Fruit fly (Drosophila melanogaster) whole organism, embryonic: ENCODE results near the gene RabX6.

Experiments
- CG10565 ChIP-seq: fragments of 200-800 bp; sonication (Bioruptor generic); optimal IDR thresholded peaks from 3 replicates; lab custom pipeline; 2016; ENCODE audit warnings: missing biosample characterization, mild to moderate bottlenecking, missing genetic modification characterization
- CG11696 ChIP-seq: fragments of 200-800 bp; sonication (Bioruptor generic); IDR thresholded peaks from 2 replicates; pipeline ENCODE4 v1.3.6; 2022; ENCODE audit warnings: missing biosample characterization, missing genetic modification characterization
- CG11723 ChIP-seq: fragments of 200-800 bp; sonication (Bioruptor generic); optimal IDR thresholded peaks from 2 replicates; lab custom pipeline; 2017; ENCODE audit warnings: missing biosample characterization, mild to moderate bottlenecking, missing genetic modification characterization
- CG12942 ChIP-seq: fragments of 200-800 bp; sonication (Bioruptor generic); optimal IDR thresholded peaks from 3 replicates; lab custom pipeline; 2016; ENCODE audit warnings: missing biosample characterization, missing genetic modification characterization
- CG17359 ChIP-seq: fragments of 200-800 bp; sonication (Bioruptor generic); optimal IDR thresholded peaks from 3 replicates; lab custom pipeline; 2018; ENCODE audit warnings: missing biosample characterization, mild to moderate bottlenecking, missing genetic modification characterization, moderate library complexity
- CG17612 ChIP-seq: fragments of 200-800 bp; sonication (Bioruptor generic); IDR thresholded peaks from 2 replicates; pipeline ENCODE4 v1.3.6; 2022; ENCODE audit warnings: missing biosample characterization, missing genetic modification characterization
- CG1792 ChIP-seq: fragments of 200-800 bp; sonication (Bioruptor generic); optimal IDR thresholded peaks from 2 replicates; lab custom pipeline; 2016; ENCODE audit warnings: missing biosample characterization, missing genetic modification characterization
- CG2116 ChIP-seq: fragments of 200-800 bp; sonication (Bioruptor generic); optimal IDR thresholded peaks from 3 replicates; lab custom pipeline; 2018; ENCODE audit warnings: missing biosample characterization, mild to moderate bottlenecking, missing genetic modification characterization
- CG30020 ChIP-seq: fragments of 200-800 bp; optimal IDR thresholded peaks from 2 replicates; lab custom pipeline; 2019; ENCODE audit warnings: missing biosample characterization, mild to moderate bottlenecking, missing genetic modification characterization, moderate library complexity
- CG30431 ChIP-seq: fragments of 200-800 bp; sonication (Bioruptor generic); optimal IDR thresholded peaks from 2 replicates; lab custom pipeline; 2017; ENCODE audit warnings: missing biosample characterization, missing genetic modification characterization
- CG32532 ChIP-seq: fragments of 200-800 bp; sonication (Bioruptor generic); IDR thresholded peaks from 2 replicates; pipeline ENCODE4 v1.3.6; 2022; ENCODE audit warnings: missing biosample characterization, missing genetic modification characterization
- CG32772 ChIP-seq: fragments of 200-800 bp; sonication (Bioruptor generic); IDR thresholded peaks from 2 replicates; pipeline ENCODE4 v1.3.6; 2022; ENCODE audit warnings: missing biosample characterization, missing genetic modification characterization
- CG3726 ChIP-seq: fragments of 200-800 bp; sonication (Bioruptor generic); IDR thresholded peaks from 3 replicates; pipeline ENCODE4, ENCODE4 v1.3.6; 2022; ENCODE audit warnings: missing biosample characterization, missing genetic modification characterization
- CG3847 ChIP-seq: fragments of 200-800 bp; sonication (Bioruptor generic); IDR thresholded peaks from 2 replicates; pipeline ENCODE4 v1.3.6; 2022; ENCODE audit warnings: missing biosample characterization, missing genetic modification characterization
- CG6654 ChIP-seq: fragments of 200-800 bp; sonication (Bioruptor generic); optimal IDR thresholded peaks from 2 replicates; lab custom pipeline; 2017; ENCODE audit warnings: missing biosample characterization, mild to moderate bottlenecking, missing genetic modification characterization
- CG7928 ChIP-seq: fragments of 200-800 bp; sonication (Bioruptor generic); optimal IDR thresholded peaks from 2 replicates; lab custom pipeline; 2017; ENCODE audit warnings: missing biosample characterization, mild to moderate bottlenecking, missing genetic modification characterization
- CG8290 ChIP-seq, 3 experiments: fragments of 200-800 bp; sonication (Bioruptor generic); optimal IDR thresholded peaks; 2 replicates each; lab custom pipeline; 2016 to 2019; ENCODE audit warnings: missing biosample characterization in 3 of 3, missing genetic modification characterization in 3 of 3, mild to moderate bottlenecking in 2 of 3, moderate library complexity in 1 of 3
- CG9817 ChIP-seq: fragments of 200-800 bp; sonication (Bioruptor generic); optimal IDR thresholded peaks from 2 replicates; lab custom pipeline; 2018; ENCODE audit warnings: missing biosample characterization, mild to moderate bottlenecking, missing genetic modification characterization, moderate library complexity
- CG9932 ChIP-seq: fragments of 200-800 bp; sonication (Bioruptor generic); IDR thresholded peaks from 2 replicates; pipeline ENCODE4 v1.3.6; 2022; ENCODE audit warnings: missing biosample characterization, missing genetic modification characterization
- Chrac-16 ChIP-seq: fragments of 200-800 bp; sonication (Bioruptor generic); optimal IDR thresholded peaks from 3 replicates; lab custom pipeline; 2016; ENCODE audit warnings: missing biosample characterization, missing genetic modification characterization
- Fer2 ChIP-seq: fragments of 200-800 bp; sonication (Bioruptor generic); optimal IDR thresholded peaks from 2 replicates; lab custom pipeline; 2018; ENCODE audit warnings: missing biosample characterization, mild to moderate bottlenecking, missing genetic modification characterization, moderate library complexity
- Hr39 ChIP-seq: fragments of >200 bp; optimal IDR thresholded peaks from 2 replicates; lab custom pipeline; 2017
- Myb ChIP-seq: fragments of 200-800 bp; sonication (Bioruptor generic); optimal IDR thresholded peaks from 2 replicates; lab custom pipeline; 2016; ENCODE audit warnings: missing biosample characterization, missing genetic modification characterization
- Nf-YA ChIP-seq: fragments of 200-800 bp; sonication (Bioruptor generic); IDR thresholded peaks from 2 replicates; pipeline ENCODE4 v1.3.6; 2022; ENCODE audit warnings: missing biosample characterization, missing genetic modification characterization
- Ptx1 ChIP-seq: fragments of 200-800 bp; sonication (Bioruptor generic); IDR thresholded peaks from 2 replicates; pipeline ENCODE4 v1.3.6; 2022; ENCODE audit warnings: missing biosample characterization, missing genetic modification characterization
- Rx ChIP-seq: fragments of 200-800 bp; sonication (Bioruptor generic); IDR thresholded peaks from 2 replicates; pipeline ENCODE4 v1.3.6; 2022; ENCODE audit warnings: missing biosample characterization, missing genetic modification characterization
- az2 ChIP-seq: fragments of 200-800 bp; sonication (Bioruptor generic); optimal IDR thresholded peaks from 3 replicates; lab custom pipeline; 2016; ENCODE audit warnings: missing biosample characterization, missing genetic modification characterization
- bcd ChIP-seq: fragments of 200-800 bp; sonication (Bioruptor generic); optimal IDR thresholded peaks from 2 replicates; lab custom pipeline; 2017; ENCODE audit warnings: missing biosample characterization, mild to moderate bottlenecking, missing genetic modification characterization
- cato ChIP-seq: fragments of 200-800 bp; sonication (Bioruptor generic); optimal IDR thresholded peaks from 2 replicates; lab custom pipeline; 2016; ENCODE audit warnings: missing biosample characterization, missing genetic modification characterization, borderline replicate concordance
- chif ChIP-seq, 2 experiments: fragments of 200-800 bp; sonication (Bioruptor generic); optimal IDR thresholded peaks; 3 replicates each; lab custom pipeline; 2016; ENCODE audit warnings: missing biosample characterization in 2 of 2, missing genetic modification characterization in 2 of 2
- cwo ChIP-seq: fragments of 200-800 bp; sonication (Bioruptor generic); optimal IDR thresholded peaks from 3 replicates; lab custom pipeline; 2017; ENCODE audit warnings: missing biosample characterization, missing genetic modification characterization, mild to moderate bottlenecking, moderate library complexity, missing genetic modification reagents
- her ChIP-seq: fragments of 200-800 bp; sonication (Bioruptor generic); optimal IDR thresholded peaks from 2 replicates; lab custom pipeline; 2016; ENCODE audit warnings: missing biosample characterization, missing genetic modification characterization
- hkb ChIP-seq, 2 experiments: fragments of 200-800 bp in 1 of 2; fragments of >200 bp in 1 of 2; sonication (Bioruptor generic) in 1 of 2; IDR thresholded peaks in 1 of 2; optimal IDR thresholded peaks in 1 of 2; 2 replicates each; pipeline versions ENCODE4 v1.3.6 to Lab custom; 2017 to 2022; ENCODE audit warnings: missing biosample characterization in 1 of 2, missing genetic modification characterization in 1 of 2
- knrl ChIP-seq: fragments of 200-800 bp; sonication (Bioruptor generic); IDR thresholded peaks from 3 replicates; pipeline ENCODE4 v1.3.6; 2022; ENCODE audit warnings: missing biosample characterization, missing genetic modification characterization; ENCODE audit not compliant: partially characterized antibody
- lab ChIP-seq: fragments of 200-800 bp; sonication (Bioruptor generic); optimal IDR thresholded peaks from 3 replicates; lab custom pipeline; 2017; ENCODE audit warnings: missing biosample characterization, missing genetic modification characterization, mild to moderate bottlenecking, moderate library complexity, missing genetic modification reagents
- pros ChIP-seq: fragments of 200-800 bp; sonication (Bioruptor generic); optimal IDR thresholded peaks from 3 replicates; lab custom pipeline; 2019; ENCODE audit warnings: missing biosample characterization, mild to moderate bottlenecking, missing genetic modification characterization, moderate library complexity
- salm ChIP-seq: fragments of 200-800 bp; sonication (Bioruptor generic); optimal IDR thresholded peaks from 2 replicates; lab custom pipeline; 2018; ENCODE audit warnings: missing biosample characterization, mild to moderate bottlenecking, missing genetic modification characterization
- sens ChIP-seq: fragments of 200-800 bp; sonication (Bioruptor generic); peaks from one replicate; lab custom pipeline; 2016; ENCODE audit warnings: missing biosample characterization, missing genetic modification characterization
- sim ChIP-seq: fragments of 200-800 bp; sonication (Bioruptor generic); IDR thresholded peaks from 2 replicates; pipeline ENCODE4 v1.3.6; 2022; ENCODE audit warnings: missing biosample characterization, missing genetic modification characterization
- ssp ChIP-seq: fragments of 200-800 bp; sonication (Bioruptor generic); IDR thresholded peaks from 2 replicates; pipeline ENCODE4 v1.3.6; 2022; ENCODE audit warnings: missing biosample characterization, missing genetic modification characterization
- tgo ChIP-seq: fragments of 200-800 bp; sonication (Bioruptor generic); IDR thresholded peaks from 3 replicates; pipeline ENCODE4 v1.3.6; 2022; ENCODE audit warnings: missing biosample characterization, missing genetic modification characterization
- tin ChIP-seq: fragments of 200-800 bp; sonication (Bioruptor generic); optimal IDR thresholded peaks from 3 replicates; lab custom pipeline; 2016; ENCODE audit warnings: missing biosample characterization, missing genetic modification characterization
- tll ChIP-seq, 2 experiments: fragments of 200-800 bp in 1 of 2; fragments of >200 bp in 1 of 2; sonication (Bioruptor generic) in 1 of 2; optimal IDR thresholded peaks; 2 replicates each; lab custom pipeline; 2017 to 2019; ENCODE audit warnings: missing biosample characterization in 2 of 2, missing genetic modification characterization in 2 of 2, mild to moderate bottlenecking in 1 of 2, moderate library complexity in 1 of 2
- ttk ChIP-seq: fragments of 200-800 bp; sonication (Bioruptor generic); IDR thresholded peaks from 2 replicates; pipeline ENCODE4 v2.1.2; 2022; ENCODE audit warnings: missing biosample characterization, missing genetic modification characterization
- tx ChIP-seq: fragments of 200-800 bp; sonication (Bioruptor generic); optimal IDR thresholded peaks from 2 replicates; lab custom pipeline; 2016; ENCODE audit warnings: missing biosample characterization, missing genetic modification characterization
- vvl ChIP-seq: fragments of 200-800 bp; sonication (Bioruptor generic); IDR thresholded peaks from 2 replicates; pipeline ENCODE4 v1.3.6; 2022; ENCODE audit warnings: missing biosample characterization, missing genetic modification characterization
- zen ChIP-seq: fragments of 200-800 bp; sonication (Bioruptor generic); optimal IDR thresholded peaks from 3 replicates; lab custom pipeline; 2018; ENCODE audit warnings: missing biosample characterization, mild to moderate bottlenecking, missing genetic modification characterization, moderate library complexity

Gene RabX6

DNA sequence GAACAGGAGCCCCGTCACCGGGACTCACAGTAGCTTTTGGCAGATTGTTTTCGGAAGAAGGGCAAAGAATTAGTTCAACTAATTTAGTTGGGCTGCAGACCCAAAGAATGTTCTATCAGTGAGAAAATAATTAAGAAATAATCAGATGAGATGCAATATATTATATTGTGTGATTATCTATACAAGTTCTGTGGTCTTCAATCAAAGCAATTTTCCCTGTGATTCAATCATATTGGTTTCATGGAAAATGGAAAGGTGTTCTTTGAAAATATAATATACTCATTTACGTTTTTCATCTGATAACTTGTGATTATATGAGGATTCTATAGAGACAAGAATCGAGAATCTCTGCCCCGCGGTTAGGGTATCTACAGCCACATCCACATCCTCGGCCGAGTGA is 38.3 kb downstream of the RabX6 start:
- no peak for TF ChIP-seq salm
- no peak for TF ChIP-seq CG30431
- no peak for TF ChIP-seq CG11723
- TF ChIP-seq knrl, result no peak
- TF ChIP-seq sens, result peak; percentile 49

DNA sequence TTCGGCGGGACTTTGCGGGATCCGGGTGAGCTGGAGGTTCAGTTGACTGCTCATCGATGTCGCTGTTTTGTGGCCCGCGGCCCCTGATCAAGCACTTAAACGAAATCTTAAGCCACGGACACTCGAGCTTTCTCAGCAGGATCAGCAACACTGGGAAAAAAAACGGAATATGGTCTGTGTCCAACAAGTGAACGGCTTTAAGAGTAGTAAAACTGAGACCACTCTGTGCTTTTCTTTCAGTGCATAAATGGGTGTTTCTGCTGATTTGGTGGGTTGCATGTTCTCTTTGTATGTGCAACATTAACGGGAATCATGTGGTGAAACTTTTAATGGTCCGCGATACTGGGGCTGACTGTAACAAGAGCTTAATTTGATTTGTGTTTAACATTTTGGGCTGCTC is 39.0 kb downstream of the RabX6 start:
- TF ChIP-seq hkb (optimal IDR thresholded peaks at IDR 0.05; lab: Kevin White, UChicago), result peak; percentile 8
- TF ChIP-seq hkb (GFP tag; IDR thresholded peaks at IDR 0.05; lab: Robert Waterston, UW), result no peak
- TF ChIP-seq her (GFP tag; lab: Kevin White, UChicago), result no peak
- TF ChIP-seq, all 482 proteins: peak for 1

DNA sequence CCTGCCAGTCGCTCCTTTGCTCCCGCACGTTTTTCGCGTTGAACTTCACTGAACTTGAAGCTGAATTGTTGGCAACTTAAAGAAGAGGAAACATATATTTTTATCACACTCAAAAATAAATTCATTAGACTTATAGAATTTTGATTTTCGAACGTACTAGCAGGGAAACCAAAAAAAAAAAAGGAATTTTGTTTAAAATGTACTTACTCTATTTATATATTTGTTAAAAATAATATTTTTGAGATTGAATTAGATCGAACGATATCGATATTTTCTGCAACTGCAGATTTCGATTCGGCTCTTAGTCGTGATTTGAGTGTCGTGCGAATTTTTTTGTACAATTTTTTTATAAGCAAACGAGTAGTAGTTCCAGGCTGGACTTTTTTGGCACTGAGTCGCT is 41.2 kb downstream of the RabX6 start:
- TF ChIP-seq tin (no peak), CG17612 (no peak), ssp (no peak), tgo (GFP tag; lab: Robert Waterston, UW) (no peak), CG3847 (GFP tag; lab: Robert Waterston, UW) (no peak), CG30020 (no peak), chif (GFP tag; optimal IDR thresholded peaks at IDR 0.05; lab: Kevin White, UChicago) (no peak), CG3726 (GFP tag; lab: Robert Waterston, UW) (no peak), sim (no peak), cato (GFP tag; lab: Kevin White, UChicago) (no peak), CG2116 (no peak), Chrac-16 (no peak), Nf-YA (GFP tag; lab: Robert Waterston, UW) (no peak)

DNA sequence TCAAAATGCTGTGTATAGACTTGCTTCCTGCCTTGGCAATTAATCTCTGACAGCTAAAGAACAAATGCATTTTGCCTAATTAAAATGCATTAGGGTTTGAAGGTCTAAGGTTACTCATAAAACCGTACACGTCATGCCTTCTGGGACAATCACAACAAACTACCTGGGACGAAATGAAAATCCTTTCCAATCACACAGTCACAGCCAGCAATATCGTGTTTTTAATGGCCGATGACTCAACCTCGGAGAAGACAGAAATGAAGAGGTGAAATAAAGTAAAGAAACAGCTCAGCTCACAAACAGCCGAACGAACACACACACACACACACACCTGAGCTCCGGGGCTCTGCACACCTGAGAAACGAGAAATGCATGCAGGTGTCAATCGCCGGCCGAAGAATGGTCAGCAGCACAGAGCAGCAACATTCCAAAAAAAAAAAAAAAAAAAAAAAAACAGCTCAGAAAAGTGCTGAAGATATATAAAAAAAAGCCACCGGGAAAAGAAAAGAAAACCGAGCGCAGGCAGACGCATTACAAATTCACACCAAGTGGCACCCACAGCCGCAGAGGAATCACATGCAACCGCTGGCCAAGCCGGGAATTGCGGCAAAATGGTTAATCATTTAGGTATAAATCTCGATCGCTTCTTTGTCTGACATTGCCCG is 42.1 kb downstream of the RabX6 start:
- TF ChIP-seq CG7928 (GFP tag; lab: Kevin White, UChicago) (no peak), CG11696 (GFP tag; lab: Robert Waterston, UW) (no peak), CG1792 (GFP tag; lab: Kevin White, UChicago) (no peak), CG32772 (GFP tag; lab: Robert Waterston, UW) (peak; percentile 62; the same call in 1 of the 2 replicates), CG17359 (tag; lab: Kevin White, UChicago) (peak; percentile 7), ttk (GFP tag; lab: Robert Waterston, UW) (no peak), vvl (no peak), Myb (GFP tag; lab: Kevin White, UChicago) (no peak), cwo (GFP tag; lab: Kevin White, UChicago) (no peak), CG8290 (GFP tag; optimal IDR thresholded peaks at IDR 0.05; lab: Kevin White, UChicago) (no peak), CG8290 (tag; optimal IDR thresholded peaks at IDR 0.05; lab: Kevin White, UChicago) (no peak), bcd (GFP tag; lab: Kevin White, UChicago) (no peak), tx (no peak), CG12942 (no peak), Hr39 (lab: Kevin White, UChicago) (no peak), CG6654 (no peak), pros (GFP tag; lab: Kevin White, UChicago) (peak; percentile 55), Fer2 (tag; lab: Kevin White, UChicago) (no peak), CG9817 (tag; lab: Kevin White, UChicago) (no peak), tll (GFP tag; optimal IDR thresholded peaks at IDR 0.05; lab: Kevin White, UChicago) (peak in 1 of 2 experiments; percentile 88), CG10565 (GFP tag; lab: Kevin White, UChicago) (no peak), CG9932 (GFP tag; lab: Robert Waterston, UW) (no peak), zen (peak; percentile 52), CG32532 (GFP tag; lab: Robert Waterston, UW) (no peak), Ptx1 (GFP tag; lab: Robert Waterston, UW) (no peak), lab (no peak), tgo (GFP tag; lab: Robert Waterston, UW) (no peak), Rx (no peak), az2 (GFP tag; lab: Kevin White, UChicago) (no peak)
